Worm (Caenorhabditis elegans) whole organism, L1 larva: ENCODE measurements around the gene F42C5.9.

ENCODE experiments used
- C04F5.9 ChIP-seq: sonication (generic microtip); optimal IDR thresholded peaks from 2 replicates; lab custom pipeline; 2016; ENCODE audit warnings: missing genetic modification characterization, missing compliant biosample characterization
- C16A3.4 ChIP-seq: fragments of 150-350 bp; optimal IDR thresholded peaks from 2 replicates; lab custom pipeline; 2014; ENCODE audit warnings: missing biosample characterization, missing genetic modification characterization
- F16B12.6 ChIP-seq: fragments of 150-350 bp; optimal IDR thresholded peaks from 2 replicates; lab custom pipeline; 2014; ENCODE audit warnings: missing biosample characterization, missing genetic modification characterization
- alr-1 ChIP-seq: fragments of 200-800 bp; sonication (Bioruptor generic); optimal IDR thresholded peaks from 2 replicates; lab custom pipeline; 2018; ENCODE audit warnings: borderline replicate concordance, mild to moderate bottlenecking, missing genetic modification characterization, missing compliant biosample characterization
- blmp-1 ChIP-seq: fragments of 150-350 bp; optimal IDR thresholded peaks from 2 replicates; lab custom pipeline; 2014; ENCODE audit warnings: missing biosample characterization, missing genetic modification characterization
- ceh-63 ChIP-seq: fragments of 200-800 bp; sonication (Bioruptor generic); optimal IDR thresholded peaks from 2 replicates; lab custom pipeline; 2018; ENCODE audit warnings: mild to moderate bottlenecking, missing genetic modification characterization, missing compliant biosample characterization
- ceh-8 ChIP-seq: fragments of 200-800 bp; sonication (Bioruptor generic); optimal IDR thresholded peaks from 2 replicates; lab custom pipeline; 2018; ENCODE audit warnings: mild to moderate bottlenecking, missing genetic modification characterization, moderate library complexity, missing compliant biosample characterization
- ceh-82 ChIP-seq, 3 experiments: fragments of 150-350 bp in 1 of 3; sonication (generic microtip) in 2 of 3; optimal IDR thresholded peaks; 2 replicates each; lab custom pipeline; 2014 to 2017; ENCODE audit warnings: missing biosample characterization in 3 of 3, missing genetic modification characterization in 3 of 3
- ceh-88 ChIP-seq: fragments of 200-800 bp; sonication (Bioruptor generic); IDR thresholded peaks from 2 replicates; pipeline ENCODE4 v1.3.6; 2022; ENCODE audit warnings: missing genetic modification characterization, missing compliant biosample characterization
- ceh-90 ChIP-seq: sonication (generic microtip); optimal IDR thresholded peaks from 2 replicates; lab custom pipeline; 2016; ENCODE audit warnings: missing genetic modification characterization, missing compliant biosample characterization
- ces-1 ChIP-seq: fragments of 150-350 bp; optimal IDR thresholded peaks from 2 replicates; lab custom pipeline; 2014; ENCODE audit warnings: missing biosample characterization, missing genetic modification reagents, missing genetic modification characterization
- dpl-1 ChIP-seq, 3 experiments: fragments of 150-350 bp in 2 of 3; sonication (generic microtip) in 1 of 3; optimal IDR thresholded peaks; 2 replicates each; lab custom pipeline; 2014 to 2017; ENCODE audit warnings: missing biosample characterization in 3 of 3, missing genetic modification characterization in 3 of 3, missing genetic modification reagents in 3 of 3
- dsc-1 ChIP-seq: sonication (generic microtip); optimal IDR thresholded peaks from 2 replicates; lab custom pipeline; 2016; ENCODE audit warnings: mild to moderate bottlenecking, missing genetic modification characterization, missing compliant biosample characterization
- efl-1 ChIP-seq, 4 experiments: fragments of 150-350 bp; optimal IDR thresholded peaks in 3 of 4; peaks in 1 of 4; 1 replicate in 1 of 4; 2 replicates in 3 of 4; lab custom pipeline; 2014; ENCODE audit warnings: missing biosample characterization in 2 of 4, missing genetic modification characterization in 2 of 4, missing genetic modification reagents in 2 of 4
- efl-3 ChIP-seq: fragments of 200-800 bp; sonication (Bioruptor generic); optimal IDR thresholded peaks from 2 replicates; lab custom pipeline; 2018; ENCODE audit warnings: mild to moderate bottlenecking, missing genetic modification characterization, missing compliant biosample characterization
- egl-13 ChIP-seq: sonication (generic microtip); optimal IDR thresholded peaks from 2 replicates; lab custom pipeline; 2016; ENCODE audit warnings: missing genotype, missing genetic modification reagents, missing genetic modification characterization, missing compliant biosample characterization
- elt-2 ChIP-seq: sonication (generic microtip); optimal IDR thresholded peaks from 2 replicates; lab custom pipeline; 2016; ENCODE audit warnings: missing genetic modification characterization, mild to moderate bottlenecking, inconsistent platforms, missing compliant biosample characterization, missing genetic modification reagents
- elt-3 ChIP-seq, 6 experiments: fragments of 150-350 bp in 1 of 6; sonication (generic microtip); optimal IDR thresholded peaks; 2 replicates each; lab custom pipeline; 2017 to 2018; ENCODE audit warnings: missing biosample characterization in 6 of 6, missing genetic modification characterization in 6 of 6, inconsistent platforms in 1 of 6
- fkh-4 ChIP-seq: sonication (generic microtip); optimal IDR thresholded peaks from 2 replicates; lab custom pipeline; 2016; ENCODE audit warnings: missing compliant biosample characterization, missing genetic modification characterization, borderline replicate concordance
- grh-1 ChIP-seq: fragments of 200-800 bp; sonication (Bioruptor generic); IDR thresholded peaks from 2 replicates; pipeline ENCODE4 v1.3.6; 2022; ENCODE audit warnings: missing genetic modification reagents, missing genetic modification characterization, missing compliant biosample characterization
- hlh-17 ChIP-seq: fragments of 200-800 bp; sonication (Bioruptor generic); optimal IDR thresholded peaks from 2 replicates; lab custom pipeline; 2018; ENCODE audit warnings: missing genetic modification characterization, mild to moderate bottlenecking, missing compliant biosample characterization, moderate library complexity, borderline replicate concordance
- hlh-4 ChIP-seq: sonication (generic microtip); optimal IDR thresholded peaks from 2 replicates; lab custom pipeline; 2016; ENCODE audit warnings: mild to moderate bottlenecking, missing genetic modification characterization, missing compliant biosample characterization
- hpl-2 ChIP-seq: fragments of 150-350 bp; optimal IDR thresholded peaks from 2 replicates; lab custom pipeline; 2014; ENCODE audit warnings: missing biosample characterization, missing genetic modification reagents, missing genetic modification characterization
- isw-1 ChIP-seq: fragments of 200-800 bp; sonication (Bioruptor generic); IDR thresholded peaks from 2 replicates; pipeline ENCODE4 v1.3.6; 2022; ENCODE audit warnings: missing genetic modification characterization, missing compliant biosample characterization
- jun-1 ChIP-seq: fragments of 150-350 bp; optimal IDR thresholded peaks from 2 replicates; lab custom pipeline; 2014; ENCODE audit warnings: missing biosample characterization, missing genetic modification reagents, missing genetic modification characterization
- lin-15B ChIP-seq: fragments of 150-350 bp; sonication (generic microtip); optimal IDR thresholded peaks from 3 replicates; lab custom pipeline; 2014; ENCODE audit warnings: missing biosample characterization, missing genetic modification characterization
- lin-39 ChIP-seq: fragments of 150-350 bp; optimal IDR thresholded peaks from 2 replicates; lab custom pipeline; 2014; ENCODE audit warnings: missing biosample characterization, missing genetic modification reagents, missing genetic modification characterization
- lsy-2 ChIP-seq, 2 experiments: fragments of 150-350 bp; optimal IDR thresholded peaks; 2 replicates each; lab custom pipeline; 2014; ENCODE audit warnings: missing biosample characterization in 2 of 2, missing genetic modification characterization in 2 of 2
- nhr-20 ChIP-seq: sonication (generic microtip); optimal IDR thresholded peaks from 2 replicates; lab custom pipeline; 2016; ENCODE audit warnings: mild to moderate bottlenecking, missing genetic modification characterization, missing compliant biosample characterization
- nhr-28 ChIP-seq: fragments of 150-350 bp; optimal IDR thresholded peaks from 2 replicates; lab custom pipeline; 2014; ENCODE audit warnings: missing biosample characterization, missing genetic modification characterization
- nhr-47 ChIP-seq: sonication (generic microtip); optimal IDR thresholded peaks from 2 replicates; lab custom pipeline; 2016; ENCODE audit warnings: mild to moderate bottlenecking, missing genetic modification characterization, moderate library complexity, missing compliant biosample characterization
- nhr-76 ChIP-seq: sonication (generic microtip); optimal IDR thresholded peaks from 2 replicates; lab custom pipeline; 2017; ENCODE audit warnings: missing biosample characterization, missing genetic modification characterization
- nhr-77 ChIP-seq: fragments of 150-350 bp; optimal IDR thresholded peaks from 2 replicates; lab custom pipeline; 2014; ENCODE audit warnings: missing biosample characterization, missing genetic modification characterization
- nhr-84 ChIP-seq: sonication (generic microtip); optimal IDR thresholded peaks from 2 replicates; lab custom pipeline; 2017; ENCODE audit warnings: missing biosample characterization, missing genetic modification characterization
- nhr-85 ChIP-seq: sonication (generic microtip); peaks from one replicate; lab custom pipeline; 2016; ENCODE audit warnings: missing genetic modification characterization, inconsistent platforms, missing compliant biosample characterization
- nhr-90 ChIP-seq: sonication (generic microtip); optimal IDR thresholded peaks from 2 replicates; lab custom pipeline; 2016; ENCODE audit warnings: mild to moderate bottlenecking, missing genetic modification characterization, missing compliant biosample characterization; ENCODE audit not compliant: poor library complexity
- pax-3 ChIP-seq: fragments of 200-800 bp; sonication (Bioruptor generic); optimal IDR thresholded peaks from 2 replicates; lab custom pipeline; 2018; ENCODE audit warnings: mild to moderate bottlenecking, missing genetic modification characterization, moderate library complexity, missing compliant biosample characterization
- pqm-1 ChIP-seq: sonication (generic microtip); optimal IDR thresholded peaks from 3 replicates; lab custom pipeline; 2017; ENCODE audit warnings: missing biosample characterization, missing genetic modification characterization
- skn-1 ChIP-seq: fragments of 150-350 bp; optimal IDR thresholded peaks from 2 replicates; lab custom pipeline; 2014; ENCODE audit warnings: missing biosample characterization, missing genetic modification characterization
- snpc-4 ChIP-seq: fragments of 150-350 bp; optimal IDR thresholded peaks from 2 replicates; lab custom pipeline; 2014; ENCODE audit warnings: missing biosample characterization, missing genetic modification characterization
- snu-23 ChIP-seq: sonication (generic microtip); optimal IDR thresholded peaks from 2 replicates; lab custom pipeline; 2016; ENCODE audit warnings: missing genetic modification characterization, missing compliant biosample characterization
- sox-4 ChIP-seq: sonication (generic microtip); optimal IDR thresholded peaks from 2 replicates; lab custom pipeline; 2016; ENCODE audit warnings: missing genetic modification characterization, missing compliant biosample characterization
- sptf-1 ChIP-seq: fragments of 150-350 bp; optimal IDR thresholded peaks from 2 replicates; lab custom pipeline; 2014; ENCODE audit warnings: missing biosample characterization, missing genetic modification characterization
- sup-37 ChIP-seq: fragments of 200-800 bp; sonication (Bioruptor generic); optimal IDR thresholded peaks from 2 replicates; lab custom pipeline; 2018; ENCODE audit warnings: mild to moderate bottlenecking, missing genetic modification characterization, missing compliant biosample characterization
- tbx-2 ChIP-seq: sonication (generic microtip); optimal IDR thresholded peaks from 2 replicates; lab custom pipeline; 2016; ENCODE audit warnings: missing genetic modification characterization, missing compliant biosample characterization
- tlp-1 ChIP-seq: fragments of 150-350 bp; optimal IDR thresholded peaks from 2 replicates; lab custom pipeline; 2014; ENCODE audit warnings: missing biosample characterization, missing genetic modification characterization
- unc-130 ChIP-seq: fragments of 150-350 bp; optimal IDR thresholded peaks from 2 replicates; lab custom pipeline; 2017; ENCODE audit warnings: missing biosample characterization, missing genetic modification characterization, inconsistent platforms
- unc-30 ChIP-seq: sonication (generic microtip); optimal IDR thresholded peaks from 2 replicates; lab custom pipeline; 2017; ENCODE audit warnings: missing biosample characterization, missing genetic modification characterization
- unc-86 ChIP-seq: sonication (generic microtip); optimal IDR thresholded peaks from 2 replicates; lab custom pipeline; 2016; ENCODE audit warnings: missing genetic modification characterization, missing compliant biosample characterization
- xbp-1 ChIP-seq: sonication (generic microtip); optimal IDR thresholded peaks from 2 replicates; lab custom pipeline; 2016; ENCODE audit warnings: missing genetic modification characterization, missing compliant biosample characterization
- zag-1 ChIP-seq: fragments of 150-350 bp; optimal IDR thresholded peaks from 2 replicates; lab custom pipeline; 2014; ENCODE audit warnings: missing biosample characterization, missing genetic modification characterization
- ztf-11 ChIP-seq, 2 experiments: sonication (generic microtip); optimal IDR thresholded peaks; 2 replicates each; lab custom pipeline; 2016 to 2017; ENCODE audit warnings: missing genetic modification characterization in 2 of 2, missing biosample characterization in 1 of 2, missing compliant biosample characterization in 1 of 2

The F42C5.9 gene

ce11 chrIV:7319931-7320435 lies 3.1 kb upstream of the F42C5.9 start (continued):
- TF ChIP-seq dpl-1 (GFP tag; optimal IDR thresholded peaks at IDR 0.05; lab: Kevin White, UChicago): peak in 2 of 3 experiments; percentile 50 to 60
- peak; percentile 50 for TF ChIP-seq ceh-8
- TF ChIP-seq nhr-20 (tag; lab: Kevin White, UChicago): peak; percentile 86
- peak in 1 of 2 experiments; percentile 53 for TF ChIP-seq ztf-11 (tag; optimal IDR thresholded peaks at IDR 0.05; lab: Kevin White, UChicago)
- TF ChIP-seq snpc-4: peak; percentile 81
- peak; percentile 66 for TF ChIP-seq isw-1 (GFP tag; lab: Robert Waterston, UW)
- peak; percentile 40 for TF ChIP-seq sox-4 (tag; lab: Kevin White, UChicago)
- TF ChIP-seq egl-13 (tag; lab: Kevin White, UChicago): peak; percentile 59
- TF ChIP-seq ceh-63: no peak
- no peak for TF ChIP-seq hlh-17 (GFP tag; lab: Kevin White, UChicago)
- peak; percentile 80 for TF ChIP-seq jun-1 (tag; lab: Kevin White, UChicago)
- no peak for TF ChIP-seq unc-30 (tag; lab: Kevin White, UChicago)
- peak; percentile 66; the same call in 1 of the 2 replicates for TF ChIP-seq ceh-88 (GFP tag; lab: Robert Waterston, UW)
- TF ChIP-seq unc-86: peak; percentile 85
- no peak for TF ChIP-seq ceh-90 (tag; lab: Kevin White, UChicago)
- TF ChIP-seq snu-23: peak; percentile 92
- peak; percentile 82 for TF ChIP-seq blmp-1
- TF ChIP-seq dsc-1 (tag; lab: Kevin White, UChicago): peak; percentile 88
- TF ChIP-seq ces-1: no peak
- TF ChIP-seq nhr-28 (tag; lab: Kevin White, UChicago): no peak
- TF ChIP-seq elt-3 (tag; optimal IDR thresholded peaks at IDR 0.05; lab: Kevin White, UChicago): peak in 2 of 6 experiments; percentile 30 to 61
- TF ChIP-seq nhr-84 (tag; lab: Kevin White, UChicago): no peak
- TF ChIP-seq nhr-90 (tag; lab: Kevin White, UChicago): peak; percentile 67
- peak; percentile 72 for TF ChIP-seq nhr-77
- peak; percentile 69 for TF ChIP-seq skn-1 (tag; lab: Kevin White, UChicago)
- TF ChIP-seq sup-37: peak; percentile 68
- peak; percentile 90 for TF ChIP-seq nhr-85 (tag; lab: Kevin White, UChicago)
- TF ChIP-seq C16A3.4: peak; percentile 44
- TF ChIP-seq alr-1 (tag; lab: Kevin White, UChicago): no peak
- TF ChIP-seq unc-130 (tag; lab: Kevin White, UChicago): peak; percentile 69
- TF ChIP-seq tlp-1 (tag; lab: Kevin White, UChicago): no peak
- TF ChIP-seq C04F5.9 (tag; lab: Kevin White, UChicago): no peak
- peak; percentile 47 for TF ChIP-seq lin-39
- TF ChIP-seq pqm-1 (tag; lab: Kevin White, UChicago): no peak
- peak; percentile 75 to 78 for TF ChIP-seq lsy-2 (tag; optimal IDR thresholded peaks at IDR 0.05; lab: Kevin White, UChicago)
- peak; percentile 74 for TF ChIP-seq xbp-1 (tag; lab: Kevin White, UChicago)
- no peak for TF ChIP-seq zag-1 (tag; lab: Kevin White, UChicago)
- TF ChIP-seq sptf-1 (tag; lab: Kevin White, UChicago): no peak
- no peak for TF ChIP-seq efl-3 (GFP tag; lab: Kevin White, UChicago)
- peak; percentile 48 to 82 (median 62) for TF ChIP-seq ceh-82 (tag; optimal IDR thresholded peaks at IDR 0.05; lab: Kevin White, UChicago)
- TF ChIP-seq nhr-76 (tag; lab: Kevin White, UChicago): no peak
- peak; percentile 54 for TF ChIP-seq fkh-4 (tag; lab: Kevin White, UChicago)
- TF ChIP-seq hpl-2 (GFP tag; lab: Kevin White, UChicago): no peak
- peak; percentile 33 for TF ChIP-seq elt-2 (tag; lab: Kevin White, UChicago)
- peak; percentile 85 for TF ChIP-seq nhr-47 (tag; lab: Kevin White, UChicago)
- no peak for TF ChIP-seq hlh-4 (tag; lab: Kevin White, UChicago)
- TF ChIP-seq efl-1 (optimal IDR thresholded peaks at IDR 0.05; lab: Kevin White, UChicago): peak; percentile 69 to 80
- TF ChIP-seq efl-1 (GFP tag; optimal IDR thresholded peaks at IDR 0.05 in 1 of 2; lab: Kevin White, UChicago): peak; percentile 18 to 92
- peak; percentile 53; the same call in 1 of the 2 replicates for TF ChIP-seq grh-1
- TF ChIP-seq pax-3 (tag; lab: Kevin White, UChicago): no peak
- TF ChIP-seq tbx-2 (tag; lab: Kevin White, UChicago): peak; percentile 89
- no peak for TF ChIP-seq lin-15B (tag; lab: Kevin White, UChicago)
- TF ChIP-seq F16B12.6 (tag; lab: Kevin White, UChicago): no peak
